Worm (Caenorhabditis elegans) whole organism, L2 larva: Measurements from ENCODE around the gene T26C5.5.

ENCODE experiments used
- C34F6.9 ChIP-seq: fragments of 150-350 bp; optimal IDR thresholded peaks from 2 replicates; lab custom pipeline; 2014; ENCODE audit warnings: missing biosample characterization, missing genetic modification characterization
- F13H6.1 ChIP-seq: sonication (generic microtip); optimal IDR thresholded peaks from 2 replicates; lab custom pipeline; 2016; ENCODE audit warnings: missing genetic modification characterization, missing compliant biosample characterization
- R02D3.7 ChIP-seq: fragments of 150-350 bp; optimal IDR thresholded peaks from 2 replicates; lab custom pipeline; 2014; ENCODE audit warnings: missing biosample characterization, missing genetic modification characterization
- Y55F3AM.14 ChIP-seq: fragments of 200-800 bp; sonication (Bioruptor generic); optimal IDR thresholded peaks from 2 replicates; lab custom pipeline; 2018; ENCODE audit warnings: mild to moderate bottlenecking, missing genetic modification characterization, missing compliant biosample characterization
- ZK546.5 ChIP-seq: sonication (generic microtip); optimal IDR thresholded peaks from 2 replicates; lab custom pipeline; 2017; ENCODE audit warnings: missing biosample characterization, missing genetic modification characterization
- alr-1 ChIP-seq: fragments of 150-350 bp; optimal IDR thresholded peaks from 2 replicates; lab custom pipeline; 2014; ENCODE audit warnings: missing biosample characterization, missing genetic modification characterization
- aly-2 ChIP-seq: fragments of 150-350 bp; optimal IDR thresholded peaks from 2 replicates; lab custom pipeline; 2014; ENCODE audit warnings: missing biosample characterization, missing genetic modification characterization
- blmp-1 ChIP-seq: sonication (generic microtip); optimal IDR thresholded peaks from 2 replicates; lab custom pipeline; 2017; ENCODE audit warnings: missing genetic modification characterization, mild to moderate bottlenecking, missing compliant biosample characterization, antibody characterized with exemption, moderate library complexity; ENCODE audit not compliant: insufficient read depth
- ceh-82 ChIP-seq: fragments of 150-350 bp; optimal IDR thresholded peaks from 2 replicates; lab custom pipeline; 2014; ENCODE audit warnings: missing biosample characterization, missing genetic modification characterization
- crh-2 ChIP-seq: sonication (generic microtip); optimal IDR thresholded peaks from 2 replicates; lab custom pipeline; 2017; ENCODE audit warnings: missing biosample characterization, missing genetic modification characterization
- dmd-4 ChIP-seq: sonication (generic microtip); optimal IDR thresholded peaks from 2 replicates; lab custom pipeline; 2017; ENCODE audit warnings: missing biosample characterization, missing genetic modification characterization
- egl-27 ChIP-seq: sonication (generic microtip); optimal IDR thresholded peaks from 3 replicates; lab custom pipeline; 2017; ENCODE audit warnings: missing biosample characterization, missing genetic modification reagents, missing genetic modification characterization
- elt-1 ChIP-seq: fragments of 150-350 bp; optimal IDR thresholded peaks from 2 replicates; lab custom pipeline; 2014; ENCODE audit warnings: missing biosample characterization, missing genetic modification characterization
- fos-1 ChIP-seq: fragments of 150-350 bp; optimal IDR thresholded peaks from 2 replicates; lab custom pipeline; 2014; ENCODE audit warnings: missing biosample characterization, missing genetic modification characterization
- gmeb-1 ChIP-seq: fragments of 150-350 bp; optimal IDR thresholded peaks from 2 replicates; lab custom pipeline; 2014; ENCODE audit warnings: missing biosample characterization, missing genetic modification characterization
- lin-11 ChIP-seq: fragments of 150-350 bp; sonication (generic microtip); optimal IDR thresholded peaks from 2 replicates; lab custom pipeline; 2014; ENCODE audit warnings: missing biosample characterization, missing genetic modification characterization, inconsistent platforms, mixed read lengths
- lsy-2 ChIP-seq, 2 experiments: fragments of 150-350 bp in 1 of 2; sonication (generic microtip) in 1 of 2; optimal IDR thresholded peaks; 2 replicates each; lab custom pipeline; 2014 to 2017; ENCODE audit warnings: missing biosample characterization in 2 of 2, missing genetic modification characterization in 2 of 2
- mab-5 ChIP-seq: fragments of 150-350 bp; optimal IDR thresholded peaks from 2 replicates; lab custom pipeline; 2014; ENCODE audit warnings: missing biosample characterization, missing genetic modification characterization
- mbf-1 ChIP-seq: sonication (generic microtip); optimal IDR thresholded peaks from 2 replicates; lab custom pipeline; 2017; ENCODE audit warnings: missing biosample characterization, missing genetic modification characterization
- mdl-1 ChIP-seq, 2 experiments: fragments of 150-350 bp in 1 of 2; sonication (generic microtip) in 1 of 2; optimal IDR thresholded peaks; 2 replicates each; lab custom pipeline; 2017; ENCODE audit warnings: missing biosample characterization in 2 of 2, missing genetic modification characterization in 2 of 2
- nhr-12 ChIP-seq: fragments of 150-350 bp; optimal IDR thresholded peaks from 2 replicates; lab custom pipeline; 2014; ENCODE audit warnings: missing biosample characterization, missing genetic modification characterization
- nhr-129 ChIP-seq: fragments of 150-350 bp; optimal IDR thresholded peaks from 2 replicates; lab custom pipeline; 2014; ENCODE audit warnings: missing biosample characterization, missing genetic modification characterization
- nhr-23 ChIP-seq: fragments of 150-350 bp; optimal IDR thresholded peaks from 2 replicates; lab custom pipeline; 2014; ENCODE audit warnings: missing biosample characterization, missing genetic modification reagents, missing genetic modification characterization
- nhr-25 ChIP-seq: fragments of 150-350 bp; sonication (generic microtip); optimal IDR thresholded peaks from 3 replicates; lab custom pipeline; 2014; ENCODE audit warnings: missing biosample characterization, missing genetic modification characterization
- nhr-6 ChIP-seq: fragments of 150-350 bp; optimal IDR thresholded peaks from 2 replicates; lab custom pipeline; 2014; ENCODE audit warnings: missing biosample characterization, missing genetic modification characterization
- nhr-77 ChIP-seq: fragments of 150-350 bp; optimal IDR thresholded peaks from 2 replicates; lab custom pipeline; 2014; ENCODE audit warnings: missing biosample characterization, missing genetic modification characterization
- peb-1 ChIP-seq: fragments of 150-350 bp; optimal IDR thresholded peaks from 2 replicates; lab custom pipeline; 2014; ENCODE audit warnings: missing biosample characterization, missing genetic modification characterization
- skn-1 ChIP-seq: sonication (generic microtip); optimal IDR thresholded peaks from 2 replicates; lab custom pipeline; 2017; ENCODE audit warnings: missing biosample characterization, missing genetic modification characterization
- sma-3 ChIP-seq: sonication (generic microtip); optimal IDR thresholded peaks from 2 replicates; lab custom pipeline; 2016; ENCODE audit warnings: missing genetic modification reagents, missing genetic modification characterization, missing compliant biosample characterization
- sma-9 ChIP-seq, 2 experiments: fragments of 150-350 bp in 1 of 2; sonication (generic microtip) in 1 of 2; optimal IDR thresholded peaks; 2 replicates each; lab custom pipeline; 2014 to 2016; ENCODE audit warnings: missing genetic modification characterization in 2 of 2, mild to moderate bottlenecking in 1 of 2, missing biosample characterization in 1 of 2, missing compliant biosample characterization in 1 of 2, missing genetic modification reagents in 1 of 2, moderate library complexity in 1 of 2
- snpc-4 ChIP-seq: fragments of 150-350 bp; optimal IDR thresholded peaks from 2 replicates; lab custom pipeline; 2014; ENCODE audit warnings: missing biosample characterization, missing genetic modification characterization
- unc-55 ChIP-seq: fragments of 150-350 bp; sonication (generic microtip); optimal IDR thresholded peaks from 3 replicates; lab custom pipeline; 2014; ENCODE audit warnings: missing biosample characterization, missing genetic modification reagents, missing genetic modification characterization
- unc-62 ChIP-seq: fragments of 150-350 bp; optimal IDR thresholded peaks from 2 replicates; lab custom pipeline; 2014; ENCODE audit warnings: missing biosample characterization, missing genetic modification reagents, missing genetic modification characterization
- ztf-4 ChIP-seq: fragments of 150-350 bp; optimal IDR thresholded peaks from 2 replicates; lab custom pipeline; 2014; ENCODE audit warnings: missing biosample characterization, missing genetic modification characterization

Gene T26C5.5

ce11 chrII:9231240-9231639 is 15.3 kb downstream of the T26C5.5 start, which contains the start of gene gst-13:
gst-13 (plus strand) TSS chrII:9231457.
- TF ChIP-seq egl-27, result peak; percentile 24
- peak; percentile 46 for TF ChIP-seq crh-2 (tag; lab: Kevin White, UChicago)
- TF ChIP-seq gmeb-1, result peak; percentile 45
- no peak for TF ChIP-seq C34F6.9 (tag; lab: Kevin White, UChicago)
- TF ChIP-seq fos-1 (tag; lab: Kevin White, UChicago), result peak; percentile 93
- peak; percentile 71 for TF ChIP-seq sma-9 (GFP tag; optimal IDR thresholded peaks at IDR 0.05; lab: Kevin White, UChicago)
- TF ChIP-seq sma-9 (tag; optimal IDR thresholded peaks at IDR 0.05; lab: Kevin White, UChicago), result no peak
- no peak for TF ChIP-seq F13H6.1
- peak; percentile 97 for TF ChIP-seq skn-1 (tag; lab: Kevin White, UChicago)
- no peak for TF ChIP-seq ztf-4 (tag; lab: Kevin White, UChicago)

DNA sequence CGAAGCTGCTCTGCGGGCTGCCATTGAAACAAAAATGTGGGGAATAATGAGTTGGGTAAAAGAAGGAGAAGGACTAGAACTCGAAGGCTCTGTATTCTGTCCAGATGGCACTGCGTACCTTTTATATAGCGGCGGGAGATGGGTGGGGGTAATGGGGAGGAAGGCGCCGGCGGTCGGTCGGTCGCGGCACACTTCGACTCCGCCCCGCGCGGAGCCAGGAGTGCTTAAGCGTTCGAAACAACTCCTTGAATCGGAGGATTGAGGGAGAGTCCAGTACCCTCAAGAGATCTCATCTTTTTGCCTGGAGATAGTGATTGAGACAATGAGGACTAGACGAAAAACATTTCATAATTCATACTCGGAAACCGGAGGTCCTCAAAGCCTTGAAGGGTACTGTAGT is 19.4 kb downstream of the T26C5.5 start, which contains the start of gene abu-14:
TSS of gene abu-14 (minus strand) at position 81 of the 400 bp plus-strand sequence.
- TF ChIP-seq ztf-4 (tag; lab: Kevin White, UChicago), result no peak
- TF ChIP-seq sma-3 (GFP tag; lab: Kevin White, UChicago), result no peak
- TF ChIP-seq ZK546.5, result no peak
- TF ChIP-seq egl-27, result no peak
- no peak for TF ChIP-seq lsy-2 (tag; optimal IDR thresholded peaks at IDR 0.05; lab: Kevin White, UChicago)

DNA sequence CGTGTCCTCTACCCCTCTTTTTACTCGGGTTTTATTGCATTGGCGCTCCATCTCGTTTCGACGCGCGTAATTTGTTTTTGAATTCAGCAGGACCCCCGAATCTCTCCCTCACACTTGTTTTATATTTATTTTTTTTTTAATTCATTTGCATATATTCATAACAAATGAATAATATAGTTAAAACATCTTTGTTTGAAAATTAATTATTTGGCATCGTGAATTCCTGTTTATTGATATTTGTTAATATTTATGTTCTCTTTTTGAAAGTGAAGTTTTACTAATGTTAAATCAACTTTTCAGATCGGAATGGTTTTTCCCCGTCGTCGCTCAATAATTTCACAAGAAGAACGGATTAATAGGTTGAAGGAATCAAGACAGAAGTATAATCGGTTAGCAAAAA is 23.6 kb downstream of the T26C5.5 start, which contains the start of gene ZK1067.3:
TSS of gene ZK1067.3 (plus strand) at position 301 of the 400 bp plus-strand sequence.
- TF ChIP-seq snpc-4 (tag; lab: Kevin White, UChicago), result no peak
- no peak for TF ChIP-seq dmd-4
- TF ChIP-seq alr-1 (tag; lab: Kevin White, UChicago), result no peak
- no peak for TF ChIP-seq mdl-1 (tag; optimal IDR thresholded peaks at IDR 0.05; lab: Kevin White, UChicago)
- TF ChIP-seq unc-55, result no peak
- no peak for TF ChIP-seq R02D3.7 (tag; lab: Kevin White, UChicago)
- no peak for TF ChIP-seq nhr-77 (tag; lab: Kevin White, UChicago)
- TF ChIP-seq ceh-82 (tag; lab: Kevin White, UChicago), result no peak
- TF ChIP-seq nhr-25 (tag; lab: Kevin White, UChicago), result no peak
- no peak for TF ChIP-seq blmp-1 (tag; lab: Kevin White, UChicago)
- TF ChIP-seq F13H6.1, result no peak
- no peak for TF ChIP-seq Y55F3AM.14
- no peak for TF ChIP-seq unc-62 (GFP tag; lab: Kevin White, UChicago)

ce11 chrII:9213055-9213708 is 33.4 kb downstream of the T26C5.5 start, which contains the start of gene znfx-1:
znfx-1 (plus strand) TSS chrII:9213658.
- no peak for TF ChIP-seq alr-1 (tag; lab: Kevin White, UChicago)
- TF ChIP-seq skn-1 (tag; lab: Kevin White, UChicago), result no peak
- peak; percentile 17 for TF ChIP-seq unc-55

- TF ChIP-seq peb-1 (tag; lab: Kevin White, UChicago) (no peak), F13H6.1 (peak; percentile 28), mab-5 (tag; lab: Kevin White, UChicago) (peak; percentile 22), lsy-2 (tag; optimal IDR thresholded peaks at IDR 0.05; lab: Kevin White, UChicago) (peak in 1 of 2 experiments; percentile 62), unc-55 (no peak), crh-2 (tag; lab: Kevin White, UChicago) (peak; percentile 41), fos-1 (tag; lab: Kevin White, UChicago) (peak; percentile 11), sma-3 (GFP tag; lab: Kevin White, UChicago) (peak; percentile 38), aly-2 (tag; lab: Kevin White, UChicago) (no peak), ztf-4 (tag; lab: Kevin White, UChicago) (no peak), nhr-25 (tag; lab: Kevin White, UChicago) (no peak), snpc-4 (tag; lab: Kevin White, UChicago) (peak; percentile 94), sma-9 (GFP tag; optimal IDR thresholded peaks at IDR 0.05; lab: Kevin White, UChicago) (peak; percentile 48), sma-9 (tag; optimal IDR thresholded peaks at IDR 0.05; lab: Kevin White, UChicago) (no peak), lin-11 (tag; lab: Kevin White, UChicago) (no peak)
- TF ChIP-seq, all 48 proteins: peak for 8
These were observed 34.9 kb downstream of the T26C5.5 start for ce11 chrII:9211684-9212083.

DNA sequence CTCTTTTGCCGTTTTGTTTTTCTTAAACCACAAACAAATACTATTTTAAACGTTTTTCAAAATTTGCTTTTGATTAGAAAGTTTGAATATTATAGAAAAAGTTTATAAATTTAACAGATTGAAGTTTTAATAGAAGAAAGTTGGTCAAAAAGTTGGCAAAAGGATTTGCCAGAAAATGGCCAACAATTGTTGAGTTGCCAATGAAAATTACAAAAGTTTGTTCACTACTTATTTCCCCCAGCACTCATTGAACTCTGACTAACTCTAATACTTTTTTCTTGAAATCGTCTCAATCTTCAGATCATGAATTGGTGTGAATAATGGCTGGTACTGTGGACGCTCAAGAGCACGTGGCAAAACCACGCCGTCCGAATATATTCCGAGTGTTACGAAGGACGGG is 36.5 kb downstream of the T26C5.5 start, which contains the start of gene ZK1067.4:
TSS of gene ZK1067.4 (plus strand) at position 301 of the 400 bp plus-strand sequence.
- TF ChIP-seq elt-1 (tag; lab: Kevin White, UChicago) (no peak), nhr-77 (tag; lab: Kevin White, UChicago) (no peak), mbf-1 (tag; lab: Kevin White, UChicago) (no peak), nhr-12 (tag; lab: Kevin White, UChicago) (no peak), gmeb-1 (no peak), ZK546.5 (no peak), aly-2 (tag; lab: Kevin White, UChicago) (no peak), Y55F3AM.14 (no peak), nhr-6 (tag; lab: Kevin White, UChicago) (no peak), nhr-23 (tag; lab: Kevin White, UChicago) (no peak), dmd-4 (no peak), nhr-129 (tag; lab: Kevin White, UChicago) (no peak), peb-1 (tag; lab: Kevin White, UChicago) (no peak)
